Fruit fly (Drosophila melanogaster) S2 (cell line): ENCODE results near the gene Ptx1.

ENCODE experiments used
- CG8478 ChIP-seq: fragments of >200 bp; optimal IDR thresholded peaks from 2 replicates; lab custom pipeline; 2018
- CTCF ChIP-seq, 2 experiments: fragments of >200 bp; optimal IDR thresholded peaks; 2 replicates each; lab custom pipeline; 2018

Gene Ptx1

DNA sequence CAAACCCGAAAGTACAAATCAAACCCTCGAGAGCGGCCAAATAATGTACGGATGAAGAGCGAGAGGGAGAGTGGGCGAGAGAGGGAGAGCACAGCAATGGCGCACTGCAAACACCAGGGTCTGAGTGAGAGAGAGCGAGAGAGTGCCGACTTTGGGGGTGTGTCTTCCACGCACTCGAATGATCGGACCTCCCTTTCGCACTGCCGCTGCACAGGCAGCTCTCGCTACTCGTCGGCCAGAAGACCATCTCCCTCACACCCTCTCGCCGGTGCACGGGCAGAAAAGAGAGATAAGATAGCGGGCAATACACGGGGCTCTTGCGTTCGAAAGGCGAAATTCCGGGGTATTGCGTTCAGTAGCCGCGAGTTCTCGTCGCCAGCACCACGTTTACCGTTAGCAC is at the start of gene Ptx1:
Gene Ptx1, plus strand, starts transcription at position 353 of the 400 bp plus-strand sequence.
- peak; percentile 58 to 82 for TF ChIP-seq CTCF (optimal IDR thresholded peaks at IDR 0.05; lab: Kevin White, UChicago)
- peak; percentile 82 for TF ChIP-seq CG8478

DNA sequence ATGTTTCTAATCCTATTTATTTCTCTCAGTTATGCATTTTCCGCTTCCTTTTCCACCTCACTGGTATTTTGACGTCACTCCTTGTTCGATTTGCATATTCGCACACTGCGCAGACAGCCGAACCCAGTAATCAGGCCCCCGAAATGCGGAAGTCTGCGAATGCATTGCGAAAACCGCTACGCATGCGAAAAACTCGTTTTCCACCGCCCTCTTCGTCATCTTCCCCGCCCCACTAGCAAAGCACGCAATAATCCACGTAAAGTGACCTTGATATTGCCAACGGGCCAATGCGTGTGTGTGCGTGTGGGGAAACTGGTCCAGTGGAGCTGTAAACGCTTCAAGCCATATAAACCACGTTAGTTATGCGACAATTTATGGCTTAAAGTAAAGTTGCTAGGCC is 48.6 kb upstream of the Ptx1 start:
- no peak for TF ChIP-seq CTCF (optimal IDR thresholded peaks at IDR 0.05; lab: Kevin White, UChicago)
- no peak for TF ChIP-seq CG8478

DNA sequence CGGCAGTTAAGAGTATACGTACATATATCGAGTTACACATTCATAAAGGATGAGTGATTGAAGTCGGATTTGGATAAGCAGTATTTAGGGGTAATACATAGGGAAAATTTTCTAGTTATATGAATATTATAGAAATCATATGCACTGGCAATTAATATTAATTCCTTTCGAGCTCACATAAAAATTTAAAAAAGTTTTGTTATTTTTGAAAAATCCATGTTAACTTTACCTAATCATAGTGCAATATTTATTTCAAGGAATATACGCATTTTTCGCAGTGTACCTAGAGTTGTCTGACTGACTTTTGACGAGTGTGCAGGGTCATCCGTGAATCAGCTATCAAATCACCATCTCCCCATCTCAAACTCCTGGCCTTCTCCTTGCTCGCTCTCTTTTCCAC is 48.1 kb upstream of the Ptx1 start:
- no peak for TF ChIP-seq CG8478
- TF ChIP-seq CTCF (optimal IDR thresholded peaks at IDR 0.05; lab: Kevin White, UChicago): no peak

DNA sequence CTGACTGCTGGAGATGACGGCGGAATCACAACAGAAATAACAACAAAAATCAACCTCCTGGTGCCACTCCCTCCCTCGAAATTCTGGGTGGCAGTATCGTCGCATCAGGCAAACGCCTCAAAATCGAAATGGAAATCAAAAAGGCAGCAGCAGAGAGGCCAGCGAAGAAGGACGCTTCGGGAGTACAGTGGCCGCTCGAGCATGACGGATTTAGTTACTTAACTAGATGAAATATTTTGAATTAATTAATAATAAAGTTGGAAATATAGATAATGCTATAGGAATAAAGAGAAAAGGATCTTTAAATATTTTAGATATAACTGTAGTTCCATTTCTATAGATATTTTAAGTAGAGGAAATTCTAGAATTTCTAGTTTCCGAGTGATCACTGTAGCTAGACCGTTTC is 47.2 kb upstream of the Ptx1 start:
- TF ChIP-seq CTCF (optimal IDR thresholded peaks at IDR 0.05; lab: Kevin White, UChicago) (no peak), CG8478 (no peak)

DNA sequence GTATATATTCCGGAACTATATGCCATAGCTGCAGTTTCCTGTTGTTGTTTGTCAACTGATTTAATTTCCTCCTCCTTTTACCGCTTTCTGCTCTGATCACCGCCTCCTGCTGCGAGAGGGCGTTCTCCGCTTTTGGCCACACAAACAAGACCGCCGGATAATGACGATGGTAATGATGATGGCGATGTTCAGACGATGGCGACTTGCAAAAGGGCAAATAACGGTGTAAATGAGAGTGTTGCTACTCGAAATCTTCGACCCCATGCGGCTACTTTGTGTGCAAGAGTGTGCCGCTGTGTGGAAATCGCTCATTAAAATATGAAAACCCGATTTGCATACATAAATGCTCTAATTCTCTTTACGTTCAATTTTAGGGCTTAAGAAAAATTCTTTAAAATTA is 46.7 kb upstream of the Ptx1 start:
- TF ChIP-seq CG8478: no peak
- TF ChIP-seq CTCF (optimal IDR thresholded peaks at IDR 0.05; lab: Kevin White, UChicago): no peak

DNA sequence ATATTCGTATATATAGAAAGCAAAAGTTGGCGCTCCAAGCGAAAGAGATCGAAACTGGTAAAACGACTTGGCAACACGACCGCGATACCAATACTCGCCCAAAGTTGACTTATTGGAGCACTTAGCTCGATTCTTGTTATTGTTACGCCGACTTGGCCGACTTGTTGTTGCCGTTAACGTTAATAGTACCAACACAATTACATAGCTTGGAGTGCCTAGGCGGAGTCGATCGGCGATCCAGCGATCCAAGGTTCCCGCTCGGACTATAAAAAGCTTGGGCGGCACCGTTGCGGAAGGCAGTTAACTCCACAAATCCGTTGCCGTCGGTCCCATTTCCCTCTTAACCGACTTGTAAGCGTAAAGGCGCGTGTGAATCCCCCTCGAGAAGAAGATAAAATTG is 45.3 kb upstream of the Ptx1 start, which contains the start of gene Cpr100A:
Gene Cpr100A, plus strand, starts transcription at position 290 of the 400 bp plus-strand sequence.
- TF ChIP-seq CTCF (optimal IDR thresholded peaks at IDR 0.05; lab: Kevin White, UChicago) (no peak), CG8478 (no peak)

DNA sequence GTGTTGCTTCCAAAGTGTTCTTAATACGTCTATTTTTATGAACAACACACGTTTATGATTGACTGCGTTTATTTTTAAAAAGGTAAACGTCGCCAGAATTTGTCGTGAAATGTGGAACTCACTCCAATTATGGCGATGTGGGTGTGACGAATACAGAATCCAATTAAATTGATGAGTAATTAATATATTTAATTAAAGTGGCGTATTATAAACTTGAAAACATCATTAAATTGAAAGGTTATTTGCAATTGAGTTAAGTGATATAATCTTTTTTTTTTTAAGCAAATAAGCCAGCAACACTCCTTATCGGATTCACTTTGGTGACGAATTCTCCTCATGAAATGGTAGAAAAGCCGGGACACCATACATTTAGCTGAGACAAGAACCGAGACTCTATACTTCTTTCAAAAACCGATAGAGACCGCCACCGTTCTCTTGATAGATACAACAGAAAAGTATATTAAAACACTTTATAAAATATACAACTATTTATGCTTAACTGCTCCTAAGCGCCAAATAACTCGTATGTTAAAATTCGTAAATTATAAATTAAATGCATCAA is 42.2 kb upstream of the Ptx1 start:
- TF ChIP-seq CTCF (optimal IDR thresholded peaks at IDR 0.05; lab: Kevin White, UChicago) (peak; percentile 79 to 93), CG8478 (no peak)

DNA sequence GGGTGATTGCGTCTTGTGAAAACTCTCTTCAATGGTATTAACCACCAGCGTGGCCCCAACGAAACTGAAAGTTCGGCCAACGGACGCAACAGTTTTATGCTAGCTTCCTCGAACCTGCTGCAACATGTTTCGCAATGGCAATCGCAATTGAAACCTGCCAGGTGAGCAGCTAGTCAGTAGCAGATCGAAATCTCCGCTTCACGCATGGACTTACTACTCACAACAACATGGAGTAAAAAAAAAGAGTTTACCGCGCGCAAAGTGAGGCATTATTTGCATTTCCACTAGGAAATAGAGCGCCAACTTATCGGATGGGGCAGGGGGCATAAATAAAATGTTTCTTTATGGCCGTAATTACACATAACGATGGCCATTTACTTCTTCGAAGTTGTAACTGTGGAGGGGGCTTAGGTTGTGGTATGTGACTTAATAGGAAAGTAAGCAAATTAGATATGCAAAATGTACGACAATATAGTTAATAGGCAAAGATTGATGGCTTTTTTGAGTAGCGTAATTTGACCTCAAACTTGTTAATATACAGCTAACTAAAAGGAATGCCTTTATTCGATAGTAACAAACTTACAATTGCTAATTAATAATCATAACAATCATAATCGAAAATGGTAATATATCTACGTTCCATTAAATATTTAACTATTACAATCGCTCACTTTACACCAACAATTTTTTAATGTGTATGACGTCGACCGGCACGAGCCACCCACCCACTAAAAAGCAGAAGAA is 40.1 kb upstream of the Ptx1 start, which contains the start of gene CG15545:
Gene CG15545, minus strand, starts transcription at position 51 of the 744 bp plus-strand sequence.
- no peak for TF ChIP-seq CG8478
- no peak for TF ChIP-seq CTCF (optimal IDR thresholded peaks at IDR 0.05; lab: Kevin White, UChicago)

DNA sequence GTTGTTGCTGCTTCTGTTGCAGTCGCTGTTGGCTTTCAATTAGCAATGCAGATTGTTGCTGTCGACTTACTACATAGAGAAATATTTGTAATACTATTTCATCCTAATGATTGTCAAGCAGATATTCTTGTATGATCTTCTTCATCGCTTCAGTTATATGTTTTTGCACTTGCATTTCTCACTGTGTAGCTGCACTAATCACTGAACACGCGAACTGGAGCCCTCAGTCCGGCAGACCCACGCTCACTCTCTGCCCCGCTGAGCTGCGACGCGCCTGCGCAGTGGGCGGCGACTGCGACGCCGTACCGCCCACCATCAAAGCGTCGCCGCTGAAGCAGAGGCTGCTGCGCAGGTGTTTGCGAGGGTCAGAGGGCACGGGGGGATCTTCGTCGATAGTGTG is 37.9 kb upstream of the Ptx1 start:
- TF ChIP-seq CTCF (optimal IDR thresholded peaks at IDR 0.05; lab: Kevin White, UChicago): no peak
- TF ChIP-seq CG8478: no peak

DNA sequence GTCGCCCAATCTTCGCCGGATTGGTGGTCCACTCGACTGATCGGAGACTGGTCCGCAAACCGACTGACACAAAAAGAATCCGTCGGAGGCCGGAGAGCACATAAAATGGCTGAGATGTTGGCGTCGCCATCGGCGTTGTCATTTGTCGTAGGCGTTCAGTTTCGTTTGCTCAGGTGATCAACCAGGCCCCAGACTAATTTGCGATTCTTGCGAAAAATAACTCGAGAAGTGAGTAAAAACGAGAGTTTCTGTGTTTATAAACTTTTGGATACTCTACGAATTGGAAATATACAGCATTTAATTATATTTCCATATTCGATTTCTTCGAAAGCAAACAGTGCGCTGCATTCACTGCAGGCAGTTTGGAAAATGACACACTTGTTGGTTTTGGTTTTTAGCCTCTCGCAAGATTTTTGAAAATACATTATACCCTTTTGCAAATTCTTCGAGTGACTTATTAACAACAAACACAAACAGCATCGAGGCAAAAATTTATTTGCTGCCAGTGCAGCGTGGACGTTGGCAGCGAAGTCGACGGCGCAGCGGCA is 36.3 kb upstream of the Ptx1 start, which contains the start of gene CG15546:
Gene CG15546, minus strand, starts transcription at position 51 of the 548 bp plus-strand sequence.
- TF ChIP-seq CTCF (optimal IDR thresholded peaks at IDR 0.05; lab: Kevin White, UChicago) (no peak), CG8478 (no peak)

DNA sequence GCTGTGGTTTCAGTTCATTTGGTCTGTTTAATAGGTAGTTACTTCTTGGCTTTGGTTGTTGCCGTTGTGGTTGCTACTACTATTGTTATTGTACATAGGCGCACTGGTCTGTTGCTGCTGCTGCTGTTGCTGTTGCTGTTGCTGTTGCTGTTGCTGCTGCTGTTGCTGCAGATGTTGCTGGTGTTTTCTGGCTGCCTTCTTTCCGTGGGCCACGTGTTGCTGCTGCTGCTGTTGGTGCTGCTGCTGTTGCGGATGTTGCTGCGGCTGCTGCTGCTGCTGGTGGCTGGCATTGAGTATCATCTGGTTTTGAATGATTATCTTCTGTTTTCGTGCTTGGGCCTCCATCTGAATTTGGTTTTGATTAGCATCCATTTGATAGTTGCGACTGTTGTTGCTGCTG is 34.4 kb upstream of the Ptx1 start:
- TF ChIP-seq CTCF (optimal IDR thresholded peaks at IDR 0.05; lab: Kevin White, UChicago): no peak
- no peak for TF ChIP-seq CG8478

DNA sequence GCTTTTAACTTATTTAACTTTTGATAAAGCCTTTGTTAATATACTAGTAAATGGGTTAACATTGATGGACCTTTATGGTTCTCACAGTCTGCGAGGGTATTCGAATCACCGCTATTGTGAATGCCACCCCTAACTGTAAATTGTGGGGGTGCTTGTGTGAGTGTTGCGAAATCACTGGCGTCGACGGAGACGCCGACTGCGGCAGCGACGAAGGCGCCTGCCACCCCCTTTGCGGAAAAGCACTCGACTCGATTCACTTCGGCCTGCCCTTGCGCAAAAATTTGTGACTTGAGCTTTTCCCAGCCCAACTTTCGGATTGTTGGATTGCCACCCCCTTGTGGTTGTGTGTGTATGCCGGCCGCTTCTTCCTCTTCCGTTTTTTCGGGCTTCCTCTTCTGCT is 32.5 kb upstream of the Ptx1 start:
- TF ChIP-seq CG8478 (no peak), CTCF (optimal IDR thresholded peaks at IDR 0.05; lab: Kevin White, UChicago) (no peak)

DNA sequence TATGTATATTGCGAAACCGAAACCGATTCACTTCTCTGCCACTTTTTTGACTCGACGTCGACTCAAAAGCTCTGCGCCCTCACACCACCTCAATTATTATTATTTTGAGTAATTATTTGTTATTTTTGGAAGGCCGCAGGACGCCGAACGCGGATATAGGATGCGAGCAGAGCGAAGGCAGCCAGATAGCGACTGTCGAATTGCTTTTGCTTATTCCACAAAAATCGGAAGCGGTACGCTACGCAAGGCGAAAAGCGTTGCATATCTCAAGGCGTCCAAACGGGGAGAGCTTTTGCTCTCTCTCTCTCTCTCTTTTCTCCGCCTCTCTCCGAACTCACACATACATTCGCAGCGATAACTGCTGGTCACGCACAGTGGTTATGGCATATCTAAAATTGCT is 31.7 kb upstream of the Ptx1 start, which contains the start of gene CG12071:
Gene CG12071, minus strand, starts transcription at position 134 of the 400 bp plus-strand sequence.
- TF ChIP-seq CG8478 (no peak), CTCF (optimal IDR thresholded peaks at IDR 0.05; lab: Kevin White, UChicago) (no peak)

DNA sequence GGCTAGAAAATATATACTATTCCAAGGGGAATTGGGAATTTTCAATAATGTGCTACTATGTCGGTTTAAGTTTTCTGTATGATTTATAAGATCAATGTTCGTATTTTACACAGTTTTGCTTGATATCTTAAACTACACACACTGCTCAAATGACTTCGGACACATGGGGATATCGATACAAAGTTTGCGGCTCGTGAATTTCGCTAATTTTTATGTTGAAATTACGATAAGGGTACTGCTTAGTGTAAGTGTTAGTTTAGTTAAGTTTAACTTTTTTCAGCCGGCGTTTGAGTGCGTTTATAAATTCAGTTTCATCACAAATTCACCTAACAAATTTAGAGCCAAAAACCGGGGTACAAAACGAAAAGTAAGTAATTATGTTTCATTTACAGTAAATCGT is 29.2 kb upstream of the Ptx1 start, which contains the start of gene CG15547:
Gene CG15547, minus strand, starts transcription at position 101 of the 400 bp plus-strand sequence.
- no peak for TF ChIP-seq CG8478
- no peak for TF ChIP-seq CTCF (optimal IDR thresholded peaks at IDR 0.05; lab: Kevin White, UChicago)

DNA sequence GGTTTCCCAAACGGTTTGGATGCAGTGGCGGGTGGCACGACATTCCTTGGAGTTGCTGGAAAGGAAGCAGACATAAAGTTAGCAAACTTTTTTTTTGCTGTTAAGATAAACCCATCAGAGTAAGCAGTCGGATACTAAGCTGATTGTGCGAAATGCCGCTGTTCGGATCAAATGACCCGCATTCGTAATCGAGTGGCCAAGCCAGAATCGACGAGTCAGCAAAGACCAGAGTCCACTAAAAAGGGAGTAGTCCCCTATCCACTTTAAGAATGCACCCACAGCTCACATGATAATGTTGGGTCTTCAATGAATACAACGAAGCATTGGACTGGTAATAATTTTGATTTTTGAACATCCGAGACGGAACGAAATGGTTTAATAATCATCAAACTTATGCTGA is 25.7 kb upstream of the Ptx1 start:
- TF ChIP-seq CG8478 (no peak), CTCF (optimal IDR thresholded peaks at IDR 0.05; lab: Kevin White, UChicago) (no peak)

DNA sequence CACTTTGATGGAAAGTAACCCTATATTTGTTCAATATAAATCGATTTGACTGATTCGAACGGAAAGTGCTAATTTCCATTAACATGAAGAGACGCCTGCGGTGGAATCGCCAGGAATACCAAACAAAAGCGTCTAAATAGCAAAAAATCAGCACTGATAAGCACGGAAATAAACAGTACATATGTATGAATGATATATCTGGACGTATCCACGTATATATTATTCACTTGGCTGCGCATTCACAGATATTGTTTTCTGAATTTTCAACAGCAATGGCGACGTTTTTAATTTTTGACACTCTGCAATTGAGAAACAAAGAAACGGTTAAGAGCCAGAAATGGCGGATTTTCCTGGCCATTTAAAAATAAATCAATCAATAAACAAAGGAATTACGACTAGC is 25.3 kb upstream of the Ptx1 start:
- no peak for TF ChIP-seq CTCF (optimal IDR thresholded peaks at IDR 0.05; lab: Kevin White, UChicago)
- no peak for TF ChIP-seq CG8478
